Worm (Caenorhabditis elegans) whole organism, L4 larva: ENCODE data around the gene cal-4.
A peak's percentile ranks its signal among the peaks of the same experiment; 100 is the strongest.

Experiments
- D1046.2 ChIP-seq: fragments of 200-800 bp; sonication (Bioruptor generic); IDR thresholded peaks from 2 replicates; pipeline ENCODE4 v1.3.6; 2022; ENCODE audit warnings: missing genetic modification characterization, missing compliant biosample characterization
- F37D6.2 ChIP-seq: sonication (generic microtip); optimal IDR thresholded peaks from 2 replicates; lab custom pipeline; 2016; ENCODE audit warnings: mild to moderate bottlenecking, missing genetic modification characterization, missing compliant biosample characterization
- F49E8.2 ChIP-seq: sonication (generic microtip); optimal IDR thresholded peaks from 2 replicates; lab custom pipeline; 2016; ENCODE audit warnings: missing compliant biosample characterization, mild to moderate bottlenecking, missing genetic modification characterization, borderline replicate concordance
- T26A8.4 ChIP-seq: fragments of 200-800 bp; sonication (Bioruptor generic); IDR thresholded peaks from 2 replicates; pipeline ENCODE4 v1.3.6; 2022; ENCODE audit warnings: missing genetic modification characterization, missing compliant biosample characterization
- Y105C5A.15 ChIP-seq: fragments of 200-800 bp; sonication (Bioruptor generic); IDR thresholded peaks from 2 replicates; pipeline ENCODE4 v1.3.6; 2022; ENCODE audit warnings: missing genetic modification characterization, missing compliant biosample characterization
- ZK546.5 ChIP-seq, 2 experiments: sonication (generic microtip); optimal IDR thresholded peaks; 2 replicates each; lab custom pipeline; 2017; ENCODE audit warnings: missing biosample characterization in 2 of 2, missing genetic modification characterization in 2 of 2
- arid-1 ChIP-seq: fragments of 200-800 bp; sonication (Bioruptor generic); conservative IDR thresholded peaks from 2 replicates; pipeline ENCODE4 v1.3.6; 2022; ENCODE audit warnings: missing genetic modification reagents, missing genetic modification characterization, missing compliant biosample characterization
- ceh-32 ChIP-seq: sonication (generic microtip); optimal IDR thresholded peaks from 2 replicates; lab custom pipeline; 2016; ENCODE audit warnings: mild to moderate bottlenecking, missing genetic modification characterization, missing compliant biosample characterization; ENCODE audit not compliant: poor library complexity
- ceh-44 ChIP-seq: fragments of 200-800 bp; sonication (Bioruptor generic); IDR thresholded peaks from 2 replicates; pipeline ENCODE4 v1.3.6; 2022; ENCODE audit warnings: missing genetic modification reagents, missing genetic modification characterization, missing compliant biosample characterization
- daf-16 ChIP-seq, 3 experiments: sonication (generic microtip); optimal IDR thresholded peaks; 2 replicates each; lab custom pipeline; 2016 to 2017; ENCODE audit warnings: missing genetic modification characterization in 3 of 3, missing genetic modification reagents in 3 of 3, mild to moderate bottlenecking in 2 of 3, missing compliant biosample characterization in 2 of 3, missing biosample characterization in 1 of 3, moderate library complexity in 1 of 3
- daf-8 ChIP-seq: fragments of 200-800 bp; sonication (Bioruptor generic); IDR thresholded peaks from 2 replicates; pipeline ENCODE4 v1.3.6; 2022; ENCODE audit warnings: missing genetic modification characterization, missing compliant biosample characterization
- dmd-6 ChIP-seq: fragments of 200-800 bp; sonication (Bioruptor generic); IDR thresholded peaks from 2 replicates; pipeline ENCODE4 v1.3.6; 2022; ENCODE audit warnings: missing genetic modification reagents, missing genetic modification characterization, missing compliant biosample characterization
- duxl-1 ChIP-seq: sonication (generic microtip); optimal IDR thresholded peaks from 2 replicates; lab custom pipeline; 2016; ENCODE audit warnings: mild to moderate bottlenecking, missing genetic modification characterization, moderate library complexity, missing compliant biosample characterization; ENCODE audit not compliant: poor library complexity
- dve-1 ChIP-seq: sonication (generic microtip); optimal IDR thresholded peaks from 2 replicates; lab custom pipeline; 2017; ENCODE audit warnings: antibody characterized with exemption, mild to moderate bottlenecking, missing genetic modification characterization, missing compliant biosample characterization; ENCODE audit not compliant: insufficient read depth
- egl-27 ChIP-seq: sonication (generic microtip); optimal IDR thresholded peaks from 3 replicates; lab custom pipeline; 2017; ENCODE audit warnings: missing biosample characterization, missing genetic modification reagents, missing genetic modification characterization
- egl-43 ChIP-seq: fragments of 200-800 bp; sonication (Bioruptor generic); IDR thresholded peaks from 2 replicates; pipeline ENCODE4 v1.3.6; 2022; ENCODE audit warnings: missing genetic modification reagents, missing genetic modification characterization, missing compliant biosample characterization
- fkh-10 ChIP-seq: fragments of 150-350 bp; optimal IDR thresholded peaks from 2 replicates; lab custom pipeline; 2014; ENCODE audit warnings: missing biosample characterization, missing genetic modification reagents, missing genetic modification characterization
- fos-1 ChIP-seq: fragments of 150-350 bp; optimal IDR thresholded peaks from 2 replicates; lab custom pipeline; 2014; ENCODE audit warnings: missing biosample characterization, missing genetic modification characterization
- hif-1 ChIP-seq, 2 experiments: sonication (generic microtip); optimal IDR thresholded peaks; 2 replicates each; lab custom pipeline; 2016 to 2017; ENCODE audit warnings: missing compliant biosample characterization in 2 of 2, missing genetic modification characterization in 2 of 2, missing genetic modification reagents in 2 of 2, missing genotype in 2 of 2, mild to moderate bottlenecking in 1 of 2
- hlh-11 ChIP-seq: fragments of 200-800 bp; sonication (Bioruptor generic); optimal IDR thresholded peaks from 2 replicates; lab custom pipeline; 2018; ENCODE audit warnings: mild to moderate bottlenecking, missing genetic modification characterization, missing compliant biosample characterization
- hlh-30 ChIP-seq: sonication (generic microtip); optimal IDR thresholded peaks from 2 replicates; lab custom pipeline; 2017; ENCODE audit warnings: antibody characterized with exemption, mild to moderate bottlenecking, missing genetic modification characterization, missing compliant biosample characterization; ENCODE audit not compliant: insufficient read depth
- jun-1 ChIP-seq: fragments of 150-350 bp; optimal IDR thresholded peaks from 2 replicates; lab custom pipeline; 2014; ENCODE audit warnings: missing biosample characterization, missing genetic modification reagents, missing genetic modification characterization
- lin-13 ChIP-seq: fragments of 150-350 bp; optimal IDR thresholded peaks from 2 replicates; lab custom pipeline; 2014; ENCODE audit warnings: missing biosample characterization, missing genetic modification reagents, missing genetic modification characterization
- lsy-2 ChIP-seq, 2 experiments: fragments of 150-350 bp in 1 of 2; sonication (generic microtip) in 1 of 2; optimal IDR thresholded peaks; 2 replicates each; lab custom pipeline; 2014 to 2017; ENCODE audit warnings: missing biosample characterization in 2 of 2, missing genetic modification characterization in 2 of 2
- mdl-1 ChIP-seq, 2 experiments: fragments of 150-350 bp in 1 of 2; sonication (generic microtip) in 1 of 2; optimal IDR thresholded peaks; 2 replicates each; lab custom pipeline; 2014 to 2017; ENCODE audit warnings: missing biosample characterization in 2 of 2, missing genetic modification characterization in 2 of 2
- nhr-10 ChIP-seq: fragments of 150-350 bp; optimal IDR thresholded peaks from 2 replicates; lab custom pipeline; 2014; ENCODE audit warnings: missing biosample characterization, missing genetic modification characterization
- nhr-102 ChIP-seq: sonication (generic microtip); optimal IDR thresholded peaks from 2 replicates; lab custom pipeline; 2016; ENCODE audit warnings: mild to moderate bottlenecking, missing genetic modification characterization, moderate library complexity, missing compliant biosample characterization
- nhr-11 ChIP-seq: fragments of 150-350 bp; optimal IDR thresholded peaks from 2 replicates; lab custom pipeline; 2014; ENCODE audit warnings: missing biosample characterization, missing genetic modification characterization
- nhr-237 ChIP-seq: sonication (generic microtip); optimal IDR thresholded peaks from 2 replicates; lab custom pipeline; 2017; ENCODE audit warnings: missing biosample characterization, missing genetic modification characterization
- nhr-25 ChIP-seq: sonication (generic microtip); optimal IDR thresholded peaks from 2 replicates; lab custom pipeline; 2017; ENCODE audit warnings: missing genetic modification characterization, mild to moderate bottlenecking, missing compliant biosample characterization, antibody characterized with exemption, moderate library complexity, borderline replicate concordance; ENCODE audit not compliant: insufficient read depth
- nhr-28 ChIP-seq: fragments of 150-350 bp; optimal IDR thresholded peaks from 2 replicates; lab custom pipeline; 2014; ENCODE audit warnings: missing biosample characterization, missing genetic modification characterization
- nhr-41 ChIP-seq: fragments of 200-800 bp; sonication (Bioruptor generic); IDR thresholded peaks from 2 replicates; pipeline ENCODE4 v1.3.6; 2022; ENCODE audit warnings: missing genetic modification reagents, missing genetic modification characterization, missing compliant biosample characterization
- nhr-48 ChIP-seq: sonication (generic microtip); optimal IDR thresholded peaks from 2 replicates; lab custom pipeline; 2016; ENCODE audit warnings: mild to moderate bottlenecking, missing genetic modification characterization, missing compliant biosample characterization
- pha-4 ChIP-seq, 2 experiments: fragments of 150-350 bp in 1 of 2; fragments of 200-800 bp in 1 of 2; sonication (Bioruptor generic) in 1 of 2; IDR thresholded peaks in 1 of 2; optimal IDR thresholded peaks in 1 of 2; 2 replicates each; pipeline versions ENCODE4 v1.3.6 to Lab custom; 2014 to 2022; ENCODE audit warnings: missing genetic modification characterization in 2 of 2, missing genetic modification reagents in 2 of 2, missing biosample characterization in 1 of 2, missing compliant biosample characterization in 1 of 2
- pqm-1 ChIP-seq: sonication (generic microtip); optimal IDR thresholded peaks from 2 replicates; lab custom pipeline; 2017; ENCODE audit warnings: missing biosample characterization, missing genetic modification characterization
- set-16 ChIP-seq: fragments of 200-800 bp; sonication (Bioruptor generic); IDR thresholded peaks from 2 replicates; pipeline ENCODE4 v1.3.6; 2022; ENCODE audit warnings: missing genetic modification reagents, missing genetic modification characterization, missing compliant biosample characterization
- skn-1 ChIP-seq: fragments of 150-350 bp; optimal IDR thresholded peaks from 2 replicates; lab custom pipeline; 2014; ENCODE audit warnings: missing biosample characterization, missing genetic modification characterization
- snpc-4 ChIP-seq: fragments of 150-350 bp; optimal IDR thresholded peaks from 2 replicates; lab custom pipeline; 2014; ENCODE audit warnings: missing biosample characterization, missing genetic modification characterization
- spr-1 ChIP-seq: sonication (generic microtip); optimal IDR thresholded peaks from 2 replicates; lab custom pipeline; 2016; ENCODE audit warnings: mild to moderate bottlenecking, missing genetic modification characterization, missing compliant biosample characterization
- spr-3 ChIP-seq: fragments of 200-800 bp; sonication (Bioruptor generic); optimal IDR thresholded peaks from 2 replicates; lab custom pipeline; 2018; ENCODE audit warnings: mild to moderate bottlenecking, missing genetic modification characterization, missing compliant biosample characterization
- tag-97 ChIP-seq: fragments of 200-800 bp; sonication (Bioruptor generic); IDR thresholded peaks from 2 replicates; pipeline ENCODE4 v1.3.6; 2022; ENCODE audit warnings: missing genetic modification characterization, missing compliant biosample characterization
- unc-130 ChIP-seq: sonication (generic microtip); optimal IDR thresholded peaks from 2 replicates; lab custom pipeline; 2016; ENCODE audit warnings: missing genetic modification reagents, missing genetic modification characterization, missing compliant biosample characterization
- unc-39 ChIP-seq: sonication (generic microtip); optimal IDR thresholded peaks from 2 replicates; lab custom pipeline; 2017; ENCODE audit warnings: missing biosample characterization, missing genetic modification characterization
- vab-7 ChIP-seq: fragments of 200-800 bp; sonication (Bioruptor generic); IDR thresholded peaks from 2 replicates; pipeline ENCODE4 v1.3.6; 2022; ENCODE audit warnings: missing genetic modification reagents, missing genetic modification characterization, missing compliant biosample characterization
- zfp-2 ChIP-seq: sonication (generic microtip); optimal IDR thresholded peaks from 2 replicates; lab custom pipeline; 2016; ENCODE audit warnings: mild to moderate bottlenecking, missing genetic modification characterization, missing compliant biosample characterization
- zfp-3 ChIP-seq: fragments of 200-800 bp; sonication (Bioruptor generic); conservative IDR thresholded peaks from 2 replicates; pipeline ENCODE4 v1.3.6; 2022; ENCODE audit warnings: missing genetic modification reagents, missing genetic modification characterization, missing compliant biosample characterization
- zip-2 ChIP-seq: fragments of 150-350 bp; optimal IDR thresholded peaks from 2 replicates; lab custom pipeline; 2014; ENCODE audit warnings: missing biosample characterization, missing genetic modification characterization
- ztf-11 ChIP-seq: fragments of 150-350 bp; optimal IDR thresholded peaks from 2 replicates; lab custom pipeline; 2014; ENCODE audit warnings: missing biosample characterization, missing genetic modification characterization

The cal-4 gene

DNA sequence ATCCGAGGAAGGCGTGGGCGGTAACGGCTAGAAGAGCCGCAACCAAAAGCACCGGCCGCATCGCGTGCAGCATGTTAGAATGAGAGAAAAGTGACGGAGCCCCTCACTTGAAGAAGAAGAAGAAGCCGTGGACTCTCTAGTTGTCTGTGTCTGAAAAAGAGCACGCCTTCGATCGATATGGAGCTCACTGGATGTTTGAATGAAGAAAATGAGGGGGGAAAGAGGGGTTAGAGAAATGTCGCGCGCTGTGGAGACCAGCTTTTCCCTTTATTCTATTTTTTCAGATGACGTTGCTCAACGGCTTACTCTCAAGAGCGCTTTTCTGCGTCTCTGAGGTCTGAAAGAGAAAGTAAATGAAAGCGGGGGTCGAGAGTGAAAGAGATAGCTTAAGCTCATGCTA lies 39.5 kb upstream of the cal-4 start, which contains the start of gene egl-21 (continued):
- peak; percentile 19 for TF ChIP-seq hlh-11 (tag; lab: Kevin White, UChicago)
- TF ChIP-seq jun-1 (tag; lab: Kevin White, UChicago) = no peak
- no peak for TF ChIP-seq nhr-48 (tag; lab: Kevin White, UChicago)
- TF ChIP-seq snpc-4 = no peak
- TF ChIP-seq egl-43 (GFP tag; lab: Robert Waterston, UW) = peak; percentile 69
- TF ChIP-seq fkh-10 (GFP tag; lab: Kevin White, UChicago) = peak; percentile 93
- TF ChIP-seq zfp-2 (tag; lab: Kevin White, UChicago) = peak; percentile 34
- TF ChIP-seq mdl-1 (tag; optimal IDR thresholded peaks at IDR 0.05; lab: Kevin White, UChicago) = peak; percentile 60 to 62
- TF ChIP-seq spr-3 (GFP tag; lab: Kevin White, UChicago) = no peak
- TF ChIP-seq egl-27 = no peak
- TF ChIP-seq hif-1 (tag; optimal IDR thresholded peaks at IDR 0.05; lab: Kevin White, UChicago) = peak in 1 of 2 experiments; percentile 57
- no peak for TF ChIP-seq lin-13 (GFP tag; lab: Kevin White, UChicago)
- TF ChIP-seq nhr-25 (tag; lab: Kevin White, UChicago) = no peak
- no peak for TF ChIP-seq nhr-10
- no peak for TF ChIP-seq zip-2 (tag; lab: Kevin White, UChicago)
- peak; percentile 36; the same call in 1 of the 2 replicates for TF ChIP-seq arid-1
- no peak for TF ChIP-seq ztf-11 (tag; lab: Kevin White, UChicago)
- TF ChIP-seq unc-130 = no peak
- no peak for TF ChIP-seq nhr-102 (tag; lab: Kevin White, UChicago)
- no peak for TF ChIP-seq T26A8.4 (GFP tag; lab: Robert Waterston, UW)

DNA sequence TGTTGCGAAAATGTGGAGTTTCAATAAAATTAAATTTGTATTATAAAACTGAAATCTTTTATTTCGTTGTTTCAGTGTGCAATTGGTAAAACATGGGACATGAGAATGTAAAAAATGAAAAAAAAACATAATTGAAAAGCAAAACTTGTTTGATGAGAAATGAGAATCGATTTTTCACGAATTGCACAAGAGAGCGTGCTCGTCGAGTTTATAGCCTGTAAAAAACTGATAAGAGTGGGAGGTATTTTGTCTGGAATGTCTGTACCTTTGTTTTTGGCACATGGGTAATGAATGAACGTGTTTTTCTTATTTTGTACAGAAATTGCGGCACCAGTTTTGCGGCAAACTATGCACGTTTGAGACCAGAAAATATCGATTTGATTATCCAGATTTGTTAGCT lies 38.6 kb upstream of the cal-4 start:
- no peak for TF ChIP-seq D1046.2 (GFP tag; lab: Robert Waterston, UW)
- peak; percentile 26 for TF ChIP-seq nhr-28
- TF ChIP-seq hlh-30 = peak; percentile 22
- no peak for TF ChIP-seq skn-1 (tag; lab: Kevin White, UChicago)
- no peak for TF ChIP-seq nhr-41 (GFP tag; lab: Robert Waterston, UW)
- TF ChIP-seq tag-97 (GFP tag; lab: Robert Waterston, UW) = no peak
- no peak for TF ChIP-seq F37D6.2 (tag; lab: Kevin White, UChicago)
- TF ChIP-seq nhr-237 (tag; lab: Kevin White, UChicago) = no peak
- TF ChIP-seq dmd-6 = 0 out of 2 replicates have a peak, but pooled peaks have one; percentile 9
- TF ChIP-seq daf-16 (GFP tag; optimal IDR thresholded peaks at IDR 0.05; lab: Kevin White, UChicago) = no peak
- TF ChIP-seq daf-16 (tag; optimal IDR thresholded peaks at IDR 0.05; lab: Kevin White, UChicago) = peak; percentile 47
- TF ChIP-seq daf-8 = no peak
- no peak for TF ChIP-seq ceh-44 (GFP tag; lab: Robert Waterston, UW)
- TF ChIP-seq F49E8.2 (tag; lab: Kevin White, UChicago) = no peak
- TF ChIP-seq duxl-1 (tag; lab: Kevin White, UChicago) = no peak
- TF ChIP-seq set-16 (GFP tag; lab: Robert Waterston, UW) = no peak
- TF ChIP-seq pqm-1 (tag; lab: Kevin White, UChicago) = peak; percentile 26
- TF ChIP-seq pha-4 (GFP tag; IDR thresholded peaks at IDR 0.05; lab: Robert Waterston, UW) = no peak
- no peak for TF ChIP-seq pha-4 (tag; optimal IDR thresholded peaks at IDR 0.05; lab: Kevin White, UChicago)
- TF ChIP-seq hlh-11 (tag; lab: Kevin White, UChicago) = no peak
- no peak for TF ChIP-seq arid-1
- TF ChIP-seq fos-1 (tag; lab: Kevin White, UChicago) = no peak
- no peak for TF ChIP-seq unc-39 (tag; lab: Kevin White, UChicago)
- TF ChIP-seq vab-7 (GFP tag; lab: Robert Waterston, UW) = no peak
- TF ChIP-seq egl-27 = no peak
- TF ChIP-seq ceh-32 = no peak
- TF ChIP-seq mdl-1 (tag; optimal IDR thresholded peaks at IDR 0.05; lab: Kevin White, UChicago) = peak in 1 of 2 experiments; percentile 7
- no peak for TF ChIP-seq dve-1
- TF ChIP-seq zfp-3 (GFP tag; lab: Robert Waterston, UW) = no peak
- TF ChIP-seq ZK546.5 (tag; optimal IDR thresholded peaks at IDR 0.05; lab: Kevin White, UChicago) = no peak
- TF ChIP-seq spr-1 (tag; lab: Kevin White, UChicago) = no peak
- no peak for TF ChIP-seq nhr-11
- TF ChIP-seq jun-1 (tag; lab: Kevin White, UChicago) = no peak
- no peak for TF ChIP-seq lsy-2 (tag; optimal IDR thresholded peaks at IDR 0.05; lab: Kevin White, UChicago)
- TF ChIP-seq Y105C5A.15 (GFP tag; lab: Robert Waterston, UW) = no peak
